Fruit fly (Drosophila melanogaster) whole organism, larva: ENCODE results near the gene HP1D3csd.

Experiments used
- noc ChIP-seq: fragments of 200-800 bp; sonication (Bioruptor generic); optimal IDR thresholded peaks from 3 replicates; lab custom pipeline; 2019; ENCODE audit warnings: missing biosample characterization, mild to moderate bottlenecking, missing genetic modification characterization, moderate library complexity

The HP1D3csd gene

DNA sequence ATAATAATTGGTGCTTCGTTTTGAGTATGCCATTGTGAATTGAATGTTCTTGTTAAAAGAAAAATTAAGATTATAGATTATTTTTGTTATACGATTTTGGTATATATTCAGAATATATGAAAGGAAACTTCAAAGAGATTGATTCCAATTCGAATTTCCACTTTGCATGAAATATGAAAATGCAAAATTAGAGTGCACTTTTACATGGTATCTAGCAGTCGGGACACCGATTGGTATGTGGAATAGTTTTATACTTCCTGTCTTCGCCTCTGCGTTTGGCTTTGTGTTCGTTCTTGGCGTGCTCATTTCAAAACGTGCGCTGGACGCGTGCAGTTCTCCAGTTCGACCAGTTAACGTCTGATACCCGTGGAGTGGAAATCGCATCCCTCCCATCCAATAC is 6.9 kb upstream of the HP1D3csd start, which contains the start of gene CG33253:
CG33253 (plus strand) TSS at position 301 of the 400 bp plus-strand sequence.
- TF ChIP-seq noc (tag; lab: Kevin White, UChicago), result no peak

DNA sequence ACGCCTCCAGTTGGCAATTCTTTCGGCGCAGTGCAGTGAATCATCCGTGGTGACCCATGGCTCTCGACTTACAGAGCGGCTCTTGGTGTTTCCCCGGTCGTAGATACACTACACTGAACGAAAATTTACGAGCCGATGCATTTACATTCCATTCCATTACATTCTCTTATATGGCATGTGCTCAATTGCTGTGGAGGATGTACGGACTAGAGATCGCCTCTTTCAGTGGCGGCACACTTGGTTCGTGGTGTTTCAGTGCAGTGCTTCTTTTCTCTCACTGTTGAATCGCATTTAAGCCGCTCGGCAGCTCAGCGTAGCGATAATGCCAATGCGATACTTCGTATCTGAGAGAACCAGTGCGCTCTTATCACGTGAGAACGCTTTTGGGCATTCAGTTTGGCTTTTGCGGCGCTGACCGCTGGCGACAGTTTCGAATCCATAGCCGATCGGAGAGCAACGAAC is 2.4 kb upstream of the HP1D3csd start, which contains the start of gene Mec2:
Mec2 (plus strand) TSS at position 412 of the 462 bp plus-strand sequence.
- TF ChIP-seq noc (tag; lab: Kevin White, UChicago), result peak; percentile 21

DNA sequence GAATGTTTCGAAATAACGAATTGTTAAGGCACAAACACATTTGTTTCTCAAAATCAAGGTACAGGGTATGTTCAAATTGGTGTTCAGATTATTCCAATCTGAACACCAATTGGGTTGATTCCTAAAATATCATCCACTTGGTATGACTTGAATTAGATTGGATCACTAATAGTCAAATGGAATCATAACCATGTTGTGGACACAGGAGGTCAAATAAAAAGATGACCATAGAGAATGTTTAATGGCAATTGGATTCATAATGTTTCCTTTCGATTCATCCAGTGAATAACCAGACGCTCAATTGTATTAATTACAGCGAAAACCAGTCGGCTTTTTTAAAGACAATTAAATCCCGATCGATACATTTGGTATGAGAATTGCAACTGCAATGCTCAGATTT is 1.0 kb downstream of the HP1D3csd start:
- no peak for TF ChIP-seq noc (tag; lab: Kevin White, UChicago)

DNA sequence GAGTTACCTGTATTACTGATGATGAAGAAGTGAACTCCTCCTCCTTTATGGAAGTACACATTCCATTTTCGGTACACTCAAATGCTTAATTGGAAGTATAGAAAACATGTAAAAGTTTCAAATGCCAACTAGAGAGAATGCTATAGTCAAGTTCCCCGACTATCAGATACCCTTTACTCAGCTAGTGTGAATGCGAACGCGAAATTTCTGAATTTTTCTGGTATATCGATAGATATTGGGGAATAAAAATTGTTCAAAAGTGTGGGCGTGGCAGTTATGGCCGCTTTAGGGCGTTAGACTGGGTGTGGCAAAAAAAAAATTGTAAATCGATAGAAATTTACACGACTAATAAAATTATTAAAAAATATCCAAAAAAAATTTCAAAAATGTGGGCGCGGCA is 1.6 kb downstream of the HP1D3csd start:
- no peak for TF ChIP-seq noc (tag; lab: Kevin White, UChicago)

DNA sequence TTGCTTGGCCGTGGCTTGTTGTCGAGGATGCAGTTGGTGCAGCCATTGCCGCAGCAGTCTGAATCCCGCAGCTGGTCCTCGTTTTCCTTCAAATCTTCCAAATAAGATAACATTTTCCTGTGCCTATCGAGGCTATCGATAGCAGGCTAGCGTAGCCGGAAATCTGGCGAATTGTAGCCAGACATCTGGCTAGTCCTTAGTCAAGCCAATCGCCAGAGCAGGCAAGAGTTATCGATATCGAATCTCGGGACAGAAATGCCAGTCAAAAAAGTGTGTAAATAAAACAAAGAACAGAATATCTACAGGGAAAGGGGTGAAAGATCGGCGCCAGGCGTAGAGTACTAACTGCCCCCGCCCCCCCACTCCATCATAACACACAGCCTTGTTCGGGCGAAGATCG is 3.3 kb downstream of the HP1D3csd start, which contains the start of the genes CG7914 and CG14194:
CG7914 (minus strand) TSS at position 113 of the 400 bp plus-strand sequence.
CG14194 (plus strand) TSS at position 220 of the 400 bp plus-strand sequence.
- no peak for TF ChIP-seq noc (tag; lab: Kevin White, UChicago)

DNA sequence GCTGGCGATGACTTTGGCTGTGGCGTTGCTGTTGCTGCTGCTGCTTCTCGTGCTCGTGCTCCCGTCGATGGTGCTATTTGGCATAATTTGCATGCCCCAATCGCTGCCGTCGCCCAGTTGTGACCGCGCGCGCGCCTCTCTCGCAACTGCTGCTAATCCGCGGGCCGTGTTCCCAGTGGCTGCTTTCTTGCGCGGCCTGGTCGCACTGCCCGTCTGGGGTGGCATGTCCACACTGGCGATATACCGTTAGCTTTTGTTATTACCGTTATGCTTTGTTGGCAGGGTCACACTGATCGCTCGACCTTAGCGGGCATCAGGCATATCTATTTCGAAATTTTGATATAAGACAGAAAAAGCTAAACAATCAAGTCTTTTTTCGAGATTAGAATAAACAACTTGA is 11.6 kb downstream of the HP1D3csd start, which contains the start of gene CG7990:
CG7990 (minus strand) TSS at position 350 of the 400 bp plus-strand sequence.
- no peak for TF ChIP-seq noc (tag; lab: Kevin White, UChicago)

DNA sequence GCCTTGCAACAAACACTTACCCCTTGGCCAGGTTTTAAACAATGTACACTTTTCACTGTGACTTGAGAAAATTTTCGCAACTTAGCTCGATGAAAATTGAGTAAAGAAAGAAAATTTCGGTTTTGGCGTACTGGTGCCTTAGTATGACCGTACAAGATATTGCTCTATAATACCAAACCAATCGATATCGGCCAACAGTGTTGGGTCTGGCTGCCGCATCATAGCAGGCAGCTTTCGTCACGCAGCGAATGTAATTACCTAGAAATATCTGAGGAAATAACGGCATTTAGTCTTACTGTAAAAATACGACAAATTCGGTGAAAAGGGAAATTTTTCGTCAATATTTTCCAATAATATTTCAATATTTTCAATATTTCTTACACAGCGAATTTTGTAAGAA is 18.0 kb downstream of the HP1D3csd start, which contains the start of gene Ulp1:
Ulp1 (minus strand) TSS at position 174 of the 400 bp plus-strand sequence.
- no peak for TF ChIP-seq noc (tag; lab: Kevin White, UChicago)

DNA sequence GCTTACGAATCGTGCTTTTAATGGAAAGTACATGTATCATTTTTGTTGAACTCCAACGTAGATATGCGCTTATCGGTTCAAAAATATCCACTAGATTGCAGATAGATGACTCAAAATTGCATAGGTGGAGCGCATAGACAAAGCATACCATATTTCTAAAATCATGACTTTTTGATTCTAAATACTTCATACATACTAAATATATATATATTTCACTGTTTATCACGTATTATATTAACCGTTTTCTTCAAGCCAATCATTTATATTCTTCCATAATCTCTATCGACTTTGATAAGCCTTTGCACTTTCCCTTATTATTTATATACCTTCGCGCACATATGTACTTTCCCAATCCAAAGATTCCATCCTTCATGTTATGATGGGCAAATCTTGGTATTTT is 22.0 kb downstream of the HP1D3csd start, which contains the start of gene CG14195:
CG14195 (minus strand) TSS at position 101 of the 400 bp plus-strand sequence.
- TF ChIP-seq noc (tag; lab: Kevin White, UChicago), result no peak

DNA sequence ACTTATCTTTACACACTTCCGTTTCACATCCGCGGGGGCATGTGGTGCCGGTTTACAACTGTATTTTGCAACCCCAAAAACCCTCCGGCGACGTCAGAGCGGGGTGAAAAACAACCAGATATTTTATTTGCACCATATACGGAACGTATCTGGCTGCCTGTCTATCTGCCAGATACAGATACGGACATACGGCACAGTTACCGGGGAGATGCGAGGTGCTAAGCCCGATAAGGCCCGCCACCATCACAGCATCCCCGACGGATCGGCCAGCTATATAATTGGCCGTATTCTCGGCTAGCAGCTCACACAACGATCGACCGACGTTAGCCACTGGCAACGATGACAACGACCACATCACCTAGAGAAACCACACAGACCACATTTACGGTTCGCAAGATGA is 22.9 kb downstream of the HP1D3csd start, which contains the start of gene Mur18B:
Mur18B (plus strand) TSS at position 301 of the 400 bp plus-strand sequence.
- no peak for TF ChIP-seq noc (tag; lab: Kevin White, UChicago)

DNA sequence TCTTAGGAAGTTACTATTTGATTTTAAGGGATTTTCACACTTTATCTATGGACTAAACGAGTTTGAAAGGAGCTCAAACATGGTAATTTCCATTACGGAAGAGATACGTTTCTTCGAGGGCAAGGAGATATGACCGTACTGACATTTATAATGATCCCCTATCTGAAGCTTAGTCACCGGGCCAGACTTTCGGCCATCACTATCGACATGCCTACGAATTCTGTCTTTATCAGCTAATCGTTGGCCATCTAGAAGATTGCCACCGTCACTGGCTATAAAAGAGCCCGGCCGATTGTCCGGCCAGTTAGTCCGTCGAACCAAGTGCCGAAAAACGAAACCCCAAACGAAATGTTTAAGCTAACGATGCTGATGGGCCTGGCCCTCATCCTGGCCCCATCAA is 25.2 kb downstream of the HP1D3csd start, which contains the start of gene Muc18B:
Muc18B (plus strand) TSS at position 301 of the 400 bp plus-strand sequence.
- TF ChIP-seq noc (tag; lab: Kevin White, UChicago), result no peak

DNA sequence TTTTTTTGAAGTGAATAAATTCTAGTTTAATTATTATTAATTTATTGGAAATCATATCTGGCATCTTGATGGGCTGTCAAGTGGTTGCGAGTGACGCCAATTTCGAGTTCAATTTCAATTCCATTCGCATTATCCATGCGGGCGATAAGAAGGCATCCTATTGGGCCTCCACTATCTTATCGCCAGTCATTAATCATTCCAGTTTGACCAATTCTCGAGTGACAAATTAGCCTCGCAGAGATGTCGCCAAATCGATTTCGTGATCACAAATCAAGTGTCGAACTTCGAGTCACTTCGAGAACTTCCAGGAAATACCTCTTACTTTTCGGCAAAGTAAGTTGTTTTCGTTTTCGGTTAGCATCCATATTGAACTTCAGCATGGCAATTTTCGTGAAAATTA is 26.7 kb downstream of the HP1D3csd start:
- TF ChIP-seq noc (tag; lab: Kevin White, UChicago), result peak; percentile 70

DNA sequence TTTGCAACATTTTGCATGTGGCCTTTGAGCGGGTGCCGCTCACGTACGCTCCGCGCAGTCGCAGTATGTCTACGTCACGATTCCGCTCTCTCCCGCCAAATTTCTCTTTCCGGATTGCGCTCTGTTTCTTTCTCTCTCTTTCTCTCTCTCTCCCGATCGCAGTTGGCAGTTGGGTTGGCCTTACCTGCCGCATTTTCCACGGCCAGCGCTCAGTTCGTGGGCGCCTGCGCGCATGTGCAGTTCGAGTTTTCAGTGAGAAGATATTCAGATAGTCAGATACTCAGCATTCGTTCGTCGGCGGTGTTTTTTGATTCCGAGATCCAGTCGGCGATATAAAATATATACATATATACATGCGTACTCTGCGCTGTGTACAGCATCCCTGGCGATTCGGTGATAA is 30.4 kb downstream of the HP1D3csd start, which contains the start of gene CG7884:
CG7884 (plus strand) TSS at position 208 of the 400 bp plus-strand sequence.
- no peak for TF ChIP-seq noc (tag; lab: Kevin White, UChicago)

DNA sequence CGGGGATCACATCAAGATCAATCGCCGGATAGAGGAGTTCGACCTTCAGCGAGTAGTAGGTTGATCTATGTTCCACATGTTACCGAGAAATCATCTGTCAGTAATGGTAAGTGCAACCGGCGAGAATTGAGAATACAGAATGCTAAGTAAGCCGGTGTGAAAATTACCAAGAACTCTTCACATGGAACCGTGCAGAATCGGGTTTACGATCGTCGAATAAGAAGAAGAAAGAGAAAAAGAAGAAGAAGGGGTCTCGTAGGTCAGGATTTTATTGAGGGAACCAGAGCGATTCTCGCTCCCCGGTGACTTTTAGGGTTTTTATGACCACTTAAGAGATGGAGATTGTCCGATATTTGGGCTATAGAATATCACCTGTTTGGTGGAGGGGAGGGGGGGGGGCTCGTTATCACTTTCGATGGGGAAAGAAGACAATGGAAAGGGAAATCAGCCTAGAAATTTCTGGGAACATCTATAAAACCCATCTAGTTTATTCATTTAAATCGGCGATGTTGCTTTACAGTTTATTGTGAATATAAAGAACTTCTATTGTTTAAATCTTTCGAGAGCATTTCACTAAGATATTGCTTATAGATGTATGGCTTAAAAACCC is 31.1 kb downstream of the HP1D3csd start:
- TF ChIP-seq noc (tag; lab: Kevin White, UChicago), result no peak

DNA sequence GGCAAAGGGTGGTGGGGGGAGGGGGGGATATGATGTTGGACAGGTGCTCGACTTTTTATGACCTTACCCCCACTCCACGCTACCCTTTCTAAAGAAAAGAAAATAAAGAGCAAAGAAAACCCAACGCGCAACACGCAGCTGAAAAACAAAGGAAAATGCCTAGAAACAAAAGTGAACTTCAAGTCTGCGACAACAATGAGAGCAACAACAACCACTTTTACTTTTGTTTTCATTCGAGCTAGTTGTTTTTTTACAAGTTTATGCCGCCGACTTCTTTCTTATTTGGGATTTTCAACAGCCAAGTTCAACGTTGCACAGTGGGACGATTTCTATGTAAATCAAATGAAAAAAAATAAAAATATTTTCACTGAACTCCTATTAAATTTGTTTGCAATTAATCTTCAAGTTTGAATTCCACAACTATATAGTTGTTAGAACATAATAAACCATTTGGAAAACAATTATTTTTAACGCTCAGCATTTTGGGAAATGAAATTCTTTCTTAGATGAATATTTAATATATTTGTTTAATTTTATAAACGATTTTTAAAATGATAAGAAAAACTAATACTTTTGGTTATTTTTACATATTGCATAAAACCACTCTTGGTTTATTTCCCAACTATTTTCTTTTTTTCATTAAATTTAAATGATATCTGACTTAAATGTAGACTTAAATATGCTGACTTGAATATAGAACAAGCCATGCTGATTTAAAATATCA is 34.7 kb downstream of the HP1D3csd start:
- no peak for TF ChIP-seq noc (tag; lab: Kevin White, UChicago)

DNA sequence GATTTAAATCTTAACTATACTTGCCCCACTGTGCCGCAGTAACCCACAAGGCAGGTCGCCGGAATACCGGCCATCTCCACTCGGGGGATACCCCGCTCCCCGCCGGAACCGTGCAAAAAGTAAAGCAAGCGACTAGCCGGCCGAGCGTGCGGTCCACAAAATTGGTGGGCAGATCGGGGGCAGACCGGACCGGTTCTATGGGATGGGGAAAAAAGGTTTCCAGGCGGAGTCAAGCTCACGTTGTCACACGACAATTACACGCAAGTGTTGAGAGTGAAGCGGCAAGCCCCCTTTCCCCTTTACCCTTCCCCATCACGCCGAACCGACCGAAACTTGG is 35.3 kb downstream of the HP1D3csd start:
- no peak for TF ChIP-seq noc (tag; lab: Kevin White, UChicago)

DNA sequence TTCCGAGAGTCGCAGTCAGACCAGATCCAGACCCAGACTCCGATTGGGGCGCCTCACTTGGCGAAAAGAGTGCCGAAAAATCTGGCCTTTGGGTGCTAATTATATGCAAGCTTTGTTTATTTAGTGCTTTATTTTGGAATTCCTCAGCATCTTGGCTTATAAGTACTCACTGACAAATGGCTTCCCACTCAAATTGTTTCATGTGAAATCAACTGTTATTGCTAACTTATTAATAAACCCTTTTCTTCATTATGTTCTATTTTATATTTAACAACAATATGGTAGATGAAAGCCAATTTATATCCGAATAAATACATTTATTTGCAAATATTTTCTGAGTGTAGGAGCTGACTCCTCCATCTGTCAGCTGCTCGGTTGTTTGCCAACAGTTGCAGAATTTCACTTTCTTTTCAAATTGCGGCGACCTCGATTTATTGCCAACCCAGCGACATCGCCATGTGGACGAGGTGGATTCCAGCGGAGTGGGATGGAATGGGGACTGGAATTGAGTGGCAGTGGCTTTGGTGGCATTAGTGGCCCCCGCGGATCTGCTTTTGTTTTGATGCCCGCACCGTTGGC is 39.9 kb downstream of the HP1D3csd start:
- TF ChIP-seq noc (tag; lab: Kevin White, UChicago), result no peak
